Fruit fly (Drosophila melanogaster) whole organism, embryonic: ENCODE results near the gene CG15336.

Experiments
- Awh ChIP-seq: fragments of 200-800 bp; sonication (Bioruptor generic); IDR thresholded peaks from 2 replicates; pipeline ENCODE4, ENCODE4 v1.3.6; 2022; ENCODE audit warnings: missing biosample characterization, missing genetic modification characterization
- BEAF-32 ChIP-seq: fragments of 200-800 bp; sonication (Bioruptor generic); optimal IDR thresholded peaks from 3 replicates; lab custom pipeline; 2017; ENCODE audit warnings: missing biosample characterization, missing genetic modification characterization, mild to moderate bottlenecking, moderate library complexity, missing genetic modification reagents
- Blimp-1 ChIP-seq: fragments of 200-800 bp; sonication (Bioruptor generic); optimal IDR thresholded peaks from 3 replicates; lab custom pipeline; 2018; ENCODE audit warnings: missing biosample characterization, missing genetic modification characterization, mild to moderate bottlenecking, moderate library complexity, missing genetic modification reagents
- CG12744 ChIP-seq: fragments of 200-800 bp; sonication (Bioruptor generic); optimal IDR thresholded peaks from 2 replicates; lab custom pipeline; 2016; ENCODE audit warnings: missing biosample characterization, missing genetic modification characterization
- CG14710 ChIP-seq: fragments of 200-800 bp; sonication (Bioruptor generic); optimal IDR thresholded peaks from 3 replicates; lab custom pipeline; 2019; ENCODE audit warnings: missing biosample characterization, mild to moderate bottlenecking, missing genetic modification characterization, moderate library complexity
- CG1529 ChIP-seq: fragments of 200-800 bp; sonication (Bioruptor generic); optimal IDR thresholded peaks from 3 replicates; lab custom pipeline; 2018; ENCODE audit warnings: missing biosample characterization, missing genetic modification characterization
- CG1602 ChIP-seq: fragments of 200-800 bp; sonication (Bioruptor generic); optimal IDR thresholded peaks from 3 replicates; lab custom pipeline; 2016; ENCODE audit warnings: missing biosample characterization, missing genetic modification characterization
- CG17328 ChIP-seq: fragments of 200-800 bp; sonication (Bioruptor generic); IDR thresholded peaks from 2 replicates; pipeline ENCODE4 v1.3.6; 2022; ENCODE audit warnings: missing biosample characterization, missing genetic modification characterization
- CG2199 ChIP-seq: fragments of 200-800 bp; sonication (Bioruptor generic); IDR thresholded peaks from 3 replicates; pipeline ENCODE4 v1.3.6; 2022; ENCODE audit warnings: missing biosample characterization, missing genetic modification characterization
- CG30403 ChIP-seq: fragments of 200-800 bp; sonication (Bioruptor generic); optimal IDR thresholded peaks from 3 replicates; lab custom pipeline; 2016; ENCODE audit warnings: missing biosample characterization, missing genetic modification characterization
- CG3065 ChIP-seq: fragments of 200-800 bp; sonication (Bioruptor generic); optimal IDR thresholded peaks from 2 replicates; lab custom pipeline; 2016; ENCODE audit warnings: missing biosample characterization, missing genetic modification characterization
- CG32772 ChIP-seq: fragments of 200-800 bp; sonication (Bioruptor generic); IDR thresholded peaks from 2 replicates; pipeline ENCODE4 v1.3.6; 2022; ENCODE audit warnings: missing biosample characterization, missing genetic modification characterization
- CG4707 ChIP-seq: fragments of 200-800 bp; sonication (Bioruptor generic); optimal IDR thresholded peaks from 2 replicates; lab custom pipeline; 2018; ENCODE audit warnings: missing biosample characterization, mild to moderate bottlenecking, missing genetic modification characterization, moderate library complexity
- CG6272 ChIP-seq: fragments of 200-800 bp; sonication (Bioruptor generic); IDR thresholded peaks from 2 replicates; pipeline ENCODE4 v1.3.6; 2022; ENCODE audit warnings: missing biosample characterization, missing genetic modification characterization
- CG6683 ChIP-seq: fragments of 200-800 bp; sonication (Bioruptor generic); optimal IDR thresholded peaks from 2 replicates; lab custom pipeline; 2017; ENCODE audit warnings: missing biosample characterization, mild to moderate bottlenecking, missing genetic modification characterization, missing genetic modification reagents
- CG7357 ChIP-seq: fragments of 200-800 bp; sonication (Bioruptor generic); IDR thresholded peaks from 3 replicates; pipeline ENCODE4 v1.3.6; 2022; ENCODE audit warnings: missing biosample characterization, missing genetic modification characterization
- CG9797 ChIP-seq: fragments of 200-800 bp; sonication (Bioruptor generic); optimal IDR thresholded peaks from 3 replicates; lab custom pipeline; 2018; ENCODE audit warnings: missing biosample characterization, mild to moderate bottlenecking, missing genetic modification characterization
- CG9817 ChIP-seq: fragments of 200-800 bp; sonication (Bioruptor generic); optimal IDR thresholded peaks from 2 replicates; lab custom pipeline; 2018; ENCODE audit warnings: missing biosample characterization, mild to moderate bottlenecking, missing genetic modification characterization, moderate library complexity
- Chrac-16 ChIP-seq: fragments of 200-800 bp; sonication (Bioruptor generic); optimal IDR thresholded peaks from 3 replicates; lab custom pipeline; 2016; ENCODE audit warnings: missing biosample characterization, missing genetic modification characterization
- Dbx ChIP-seq: fragments of 200-800 bp; sonication (Bioruptor generic); IDR thresholded peaks from 3 replicates; pipeline ENCODE4 v1.3.6; 2022; ENCODE audit warnings: missing biosample characterization, missing genetic modification characterization
- Deaf1 ChIP-seq: fragments of 200-800 bp; optimal IDR thresholded peaks from 3 replicates; lab custom pipeline; 2019; ENCODE audit warnings: missing biosample characterization, mild to moderate bottlenecking, missing genetic modification characterization, moderate library complexity
- Dip3 ChIP-seq: fragments of 200-800 bp; sonication (Bioruptor generic); optimal IDR thresholded peaks from 3 replicates; lab custom pipeline; 2016; ENCODE audit warnings: missing biosample characterization, missing genetic modification characterization
- Ets97D ChIP-seq: fragments of 200-800 bp; sonication (Bioruptor generic); optimal IDR thresholded peaks from 3 replicates; lab custom pipeline; 2016; ENCODE audit warnings: missing biosample characterization, missing genetic modification characterization
- Gsc ChIP-seq: fragments of 200-800 bp; sonication (Bioruptor generic); IDR thresholded peaks from 2 replicates; pipeline ENCODE4 v1.3.6; 2022; ENCODE audit warnings: missing biosample characterization, missing genetic modification characterization
- H2.0 ChIP-seq: fragments of 200-800 bp; sonication (Bioruptor generic); IDR thresholded peaks from 2 replicates; pipeline ENCODE4 v1.3.6; 2022; ENCODE audit warnings: missing biosample characterization, missing genetic modification characterization
- HLH54F ChIP-seq: fragments of 200-800 bp; sonication (Bioruptor generic); optimal IDR thresholded peaks from 3 replicates; lab custom pipeline; 2016; ENCODE audit warnings: missing biosample characterization, missing genetic modification characterization
- MESR4 ChIP-seq: fragments of 200-800 bp; sonication (Bioruptor generic); optimal IDR thresholded peaks from 2 replicates; lab custom pipeline; 2018; ENCODE audit warnings: missing biosample characterization, mild to moderate bottlenecking, missing genetic modification characterization, moderate library complexity
- Mrtf ChIP-seq: fragments of 200-800 bp; sonication (Bioruptor generic); IDR thresholded peaks from 3 replicates; pipeline ENCODE4 v1.3.6; 2022; ENCODE audit warnings: missing biosample characterization, missing genetic modification characterization
- NfI ChIP-seq: fragments of 200-800 bp; sonication (Bioruptor generic); optimal IDR thresholded peaks from 3 replicates; lab custom pipeline; 2018; ENCODE audit warnings: missing biosample characterization, mild to moderate bottlenecking, missing genetic modification characterization, moderate library complexity
- Oli ChIP-seq: fragments of 200-800 bp; sonication (Bioruptor generic); optimal IDR thresholded peaks from 2 replicates; lab custom pipeline; 2018; ENCODE audit warnings: missing biosample characterization, mild to moderate bottlenecking, missing genetic modification characterization, moderate library complexity
- Ptx1 ChIP-seq: fragments of 200-800 bp; sonication (Bioruptor generic); IDR thresholded peaks from 2 replicates; pipeline ENCODE4 v1.3.6; 2022; ENCODE audit warnings: missing biosample characterization, missing genetic modification characterization
- Scr ChIP-seq: fragments of 200-800 bp; sonication (Bioruptor generic); IDR thresholded peaks from 2 replicates; pipeline ENCODE4 v1.3.6; 2022; ENCODE audit warnings: missing biosample characterization, missing genetic modification characterization; ENCODE audit not compliant: partially characterized antibody
- Taf1 ChIP-seq: fragments of 200-800 bp; sonication (Bioruptor generic); IDR thresholded peaks from 2 replicates; pipeline ENCODE4 v1.3.6; 2022; ENCODE audit warnings: missing biosample characterization, missing genetic modification characterization
- bab2 ChIP-seq: fragments of 200-800 bp; sonication (Bioruptor generic); optimal IDR thresholded peaks from 2 replicates; lab custom pipeline; 2016; ENCODE audit warnings: missing biosample characterization, missing genetic modification characterization
- bowl ChIP-seq: fragments of 200-800 bp; sonication (Bioruptor generic); IDR thresholded peaks from 2 replicates; pipeline ENCODE4 v1.3.6; 2022; ENCODE audit warnings: missing biosample characterization, missing genetic modification characterization
- cas ChIP-seq: fragments of 200-800 bp; sonication (Bioruptor generic); IDR thresholded peaks from 2 replicates; pipeline ENCODE4 v1.3.6; 2022; ENCODE audit warnings: missing biosample characterization, missing genetic modification characterization
- ems ChIP-seq: fragments of 200-800 bp; sonication (Bioruptor generic); optimal IDR thresholded peaks from 3 replicates; lab custom pipeline; 2016; ENCODE audit warnings: missing biosample characterization, missing genetic modification characterization
- eyg ChIP-seq: fragments of 200-800 bp; sonication (Bioruptor generic); optimal IDR thresholded peaks from 3 replicates; lab custom pipeline; 2016; ENCODE audit warnings: missing biosample characterization, missing genetic modification characterization
- fd64A ChIP-seq: fragments of 200-800 bp; sonication (Bioruptor generic); optimal IDR thresholded peaks from 3 replicates; lab custom pipeline; 2018; ENCODE audit warnings: missing biosample characterization, mild to moderate bottlenecking, missing genetic modification characterization
- hkb ChIP-seq, 2 experiments: fragments of 200-800 bp in 1 of 2; fragments of >200 bp in 1 of 2; sonication (Bioruptor generic) in 1 of 2; IDR thresholded peaks in 1 of 2; optimal IDR thresholded peaks in 1 of 2; 2 replicates each; pipeline versions ENCODE4 v1.3.6 to Lab custom; 2017 to 2022; ENCODE audit warnings: missing biosample characterization in 1 of 2, missing genetic modification characterization in 1 of 2
- kah ChIP-seq: fragments of 200-800 bp; sonication (Bioruptor generic); optimal IDR thresholded peaks from 2 replicates; lab custom pipeline; 2018; ENCODE audit warnings: missing biosample characterization, mild to moderate bottlenecking, missing genetic modification characterization
- ken ChIP-seq: fragments of 200-800 bp; sonication (Bioruptor generic); IDR thresholded peaks from 3 replicates; pipeline ENCODE4 v1.3.6; 2022; ENCODE audit warnings: missing biosample characterization, missing genetic modification characterization
- lmd ChIP-seq: fragments of 200-800 bp; sonication (Bioruptor generic); IDR thresholded peaks from 2 replicates; pipeline ENCODE4 v1.3.6; 2022; ENCODE audit warnings: missing biosample characterization, missing genetic modification characterization
- lola ChIP-seq, 3 experiments: fragments of >200 bp in 2 of 3; fragments of 200-800 bp in 1 of 3; sonication (Bioruptor generic) in 1 of 3; optimal IDR thresholded peaks; 2 replicates each; lab custom pipeline; 2017 to 2019; ENCODE audit warnings: missing biosample characterization in 3 of 3, missing genetic modification characterization in 3 of 3, mild to moderate bottlenecking in 1 of 3, moderate library complexity in 1 of 3
- nmo ChIP-seq: fragments of 200-800 bp; sonication (Bioruptor generic); optimal IDR thresholded peaks from 2 replicates; lab custom pipeline; 2018; ENCODE audit warnings: missing biosample characterization, mild to moderate bottlenecking, missing genetic modification characterization, moderate library complexity
- odd ChIP-seq: fragments of 200-800 bp; sonication (Bioruptor generic); optimal IDR thresholded peaks from 2 replicates; lab custom pipeline; 2017; ENCODE audit warnings: missing biosample characterization, mild to moderate bottlenecking, missing genetic modification characterization
- stc ChIP-seq: fragments of 200-800 bp; sonication (Bioruptor generic); IDR thresholded peaks from 2 replicates; pipeline ENCODE4 v1.3.6; 2022; ENCODE audit warnings: missing biosample characterization, missing genetic modification characterization
- unpg ChIP-seq: fragments of 200-800 bp; sonication (Bioruptor generic); optimal IDR thresholded peaks from 3 replicates; lab custom pipeline; 2018; ENCODE audit warnings: missing biosample characterization, mild to moderate bottlenecking, missing genetic modification characterization, moderate library complexity

Gene CG15336

DNA sequence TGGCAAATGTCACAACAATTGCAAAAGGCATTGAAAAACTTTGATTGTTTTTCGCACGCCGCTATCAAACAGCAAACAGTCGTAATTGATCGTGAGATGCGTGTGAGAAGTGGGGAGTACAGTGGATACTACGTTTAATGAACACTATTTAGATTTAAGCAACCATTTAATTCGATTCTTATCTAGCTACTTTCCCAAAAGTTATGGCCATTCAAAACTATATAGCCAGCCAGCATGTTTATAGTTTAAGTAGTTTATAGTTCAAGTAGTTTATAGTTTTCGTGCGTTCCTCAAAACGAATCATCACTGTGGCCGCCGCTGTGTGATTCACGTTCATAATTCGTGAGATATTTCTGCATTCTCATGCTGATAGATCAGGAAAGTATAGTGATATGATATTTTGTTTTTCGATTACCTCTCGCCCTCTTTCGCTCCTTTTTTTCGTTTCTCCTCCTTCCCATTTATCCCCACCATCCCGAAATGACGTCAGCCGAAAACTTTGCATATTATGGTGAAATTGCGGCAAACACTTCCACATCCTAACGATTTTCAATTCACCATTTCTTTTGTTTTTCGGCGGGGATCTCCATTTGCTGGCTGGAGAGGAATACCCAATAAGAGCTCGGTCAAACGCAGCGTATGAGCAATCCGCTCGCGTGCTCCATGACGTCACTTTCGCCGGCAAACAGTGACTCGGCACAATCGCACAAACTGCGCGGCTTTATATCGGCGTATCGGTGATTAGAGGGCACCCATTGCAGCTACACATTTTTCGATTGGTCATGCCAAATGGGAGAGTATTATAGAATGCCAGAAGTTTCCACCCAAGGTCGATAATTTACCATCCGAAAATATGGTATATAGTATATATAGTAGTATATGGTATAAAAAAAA is 34.1 kb upstream of the CG15336 start (continued):
- TF ChIP-seq nmo (GFP tag; lab: Kevin White, UChicago), result peak; percentile 16
- peak; percentile 6 for TF ChIP-seq CG6683 (GFP tag; lab: Kevin White, UChicago)
- no peak for TF ChIP-seq CG14710 (tag; lab: Kevin White, UChicago)
- TF ChIP-seq bowl, result no peak
- TF ChIP-seq Deaf1, result peak; percentile 14
- TF ChIP-seq ken (GFP tag; lab: Robert Waterston, UW), result 0 out of 3 replicates have a peak, but pooled peaks have one; percentile 25
- TF ChIP-seq Taf1 (GFP tag; lab: Robert Waterston, UW), result peak; percentile 72
- TF ChIP-seq HLH54F (GFP tag; lab: Kevin White, UChicago), result peak; percentile 63
- TF ChIP-seq unpg (GFP tag; lab: Kevin White, UChicago), result peak; percentile 75
- peak; percentile 58; the same call in 2 of the 3 replicates for TF ChIP-seq CG7357 (GFP tag; lab: Robert Waterston, UW)
- TF ChIP-seq Blimp-1 (GFP tag; lab: Kevin White, UChicago), result peak; percentile 17
- peak; percentile 33; the same call in 1 of the 2 replicates for TF ChIP-seq stc (GFP tag; lab: Robert Waterston, UW)
- TF ChIP-seq Gsc (GFP tag; lab: Robert Waterston, UW), result no peak
- no peak for TF ChIP-seq CG1529 (GFP tag; lab: Kevin White, UChicago)
- peak; percentile 20 for TF ChIP-seq CG1602 (GFP tag; lab: Kevin White, UChicago)
- peak; percentile 41 for TF ChIP-seq Oli (tag; lab: Kevin White, UChicago)
- peak; percentile 71 for TF ChIP-seq CG9817
- peak; percentile 8 for TF ChIP-seq ems
- TF ChIP-seq Chrac-16 (GFP tag; lab: Kevin White, UChicago), result peak; percentile 23
- peak; percentile 52 for TF ChIP-seq CG30403 (GFP tag; lab: Kevin White, UChicago)
- no peak for TF ChIP-seq CG2199 (GFP tag; lab: Robert Waterston, UW)
- TF ChIP-seq fd64A, result no peak
- TF ChIP-seq lola (GFP tag; optimal IDR thresholded peaks at IDR 0.05; lab: Kevin White, UChicago), result no peak
- no peak for TF ChIP-seq odd (GFP tag; lab: Kevin White, UChicago)
- no peak for TF ChIP-seq hkb (optimal IDR thresholded peaks at IDR 0.05; lab: Kevin White, UChicago)
- TF ChIP-seq hkb (GFP tag; IDR thresholded peaks at IDR 0.05; lab: Robert Waterston, UW), result peak; percentile 41; the same call in 1 of the 2 replicates
- peak; percentile 77 for TF ChIP-seq NfI (GFP tag; lab: Kevin White, UChicago)
- TF ChIP-seq CG12744 (GFP tag; lab: Kevin White, UChicago), result peak; percentile 33
- TF ChIP-seq Scr (GFP tag; lab: Robert Waterston, UW), result no peak
- TF ChIP-seq CG17328 (GFP tag; lab: Robert Waterston, UW), result peak; percentile 52
- TF ChIP-seq eyg (GFP tag; lab: Kevin White, UChicago), result peak; percentile 43
- TF ChIP-seq CG9797 (GFP tag; lab: Kevin White, UChicago), result no peak
- TF ChIP-seq MESR4 (GFP tag; lab: Kevin White, UChicago), result no peak
- 0 out of 2 replicates have a peak, but pooled peaks have one; percentile 43 for TF ChIP-seq CG32772 (GFP tag; lab: Robert Waterston, UW)
- TF ChIP-seq lmd (GFP tag; lab: Robert Waterston, UW), result peak; percentile 67; the same call in 1 of the 2 replicates
- TF ChIP-seq Mrtf (GFP tag; lab: Robert Waterston, UW), result 0 out of 3 replicates have a peak, but pooled peaks have one; percentile 29
- TF ChIP-seq Ptx1 (GFP tag; lab: Robert Waterston, UW), result peak; percentile 67
- no peak for TF ChIP-seq CG4707 (GFP tag; lab: Kevin White, UChicago)
- TF ChIP-seq H2.0, result peak; percentile 30; the same call in 1 of the 2 replicates
- TF ChIP-seq Dbx (GFP tag; lab: Robert Waterston, UW), result peak; percentile 84
- no peak for TF ChIP-seq CG3065 (GFP tag; lab: Kevin White, UChicago)
- no peak for TF ChIP-seq Awh (GFP tag; lab: Robert Waterston, UW)
- TF ChIP-seq kah, result no peak
- no peak for TF ChIP-seq CG6272 (GFP tag; lab: Robert Waterston, UW)
- no peak for TF ChIP-seq BEAF-32 (GFP tag; lab: Kevin White, UChicago)
- TF ChIP-seq cas, result peak; percentile 52; the same call in 1 of the 2 replicates
- TF ChIP-seq Ets97D (GFP tag; lab: Kevin White, UChicago), result no peak
- TF ChIP-seq Dip3 (GFP tag; lab: Kevin White, UChicago), result peak; percentile 74
- peak; percentile 52 for TF ChIP-seq bab2 (GFP tag; lab: Kevin White, UChicago)
